Fruit fly (Drosophila melanogaster) whole organism, embryonic: Measurements from ENCODE around the gene CG8006.

ENCODE experiments used
- Asciz ChIP-seq: fragments of 200-800 bp; sonication (Bioruptor generic); optimal IDR thresholded peaks from 2 replicates; lab custom pipeline; 2017; ENCODE audit warnings: missing biosample characterization, mild to moderate bottlenecking, missing genetic modification characterization, missing genetic modification reagents
- Blimp-1 ChIP-seq: fragments of 200-800 bp; sonication (Bioruptor generic); optimal IDR thresholded peaks from 3 replicates; lab custom pipeline; 2018; ENCODE audit warnings: missing biosample characterization, missing genetic modification characterization, mild to moderate bottlenecking, moderate library complexity, missing genetic modification reagents
- CG10209 ChIP-seq: fragments of 200-800 bp; sonication (Bioruptor generic); optimal IDR thresholded peaks from 3 replicates; lab custom pipeline; 2017; ENCODE audit warnings: missing biosample characterization, mild to moderate bottlenecking, missing genetic modification characterization, missing genetic modification reagents
- CG10321 ChIP-seq: fragments of 200-800 bp; sonication (Bioruptor generic); IDR thresholded peaks from 2 replicates; pipeline ENCODE4 v1.3.6; 2022; ENCODE audit warnings: missing biosample characterization, missing genetic modification characterization
- CG11695 ChIP-seq: fragments of 200-800 bp; sonication (Bioruptor generic); IDR thresholded peaks from 3 replicates; pipeline ENCODE4 v1.3.6; 2022; ENCODE audit warnings: missing biosample characterization, missing genetic modification characterization
- CG12104 ChIP-seq: fragments of 200-800 bp; sonication (Bioruptor generic); optimal IDR thresholded peaks from 3 replicates; lab custom pipeline; 2016; ENCODE audit warnings: missing biosample characterization, missing genetic modification characterization
- CG13775 ChIP-seq: fragments of 200-800 bp; sonication (Bioruptor generic); optimal IDR thresholded peaks from 3 replicates; lab custom pipeline; 2017; ENCODE audit warnings: missing biosample characterization, mild to moderate bottlenecking, missing genetic modification characterization
- CG14014 ChIP-seq: fragments of 200-800 bp; sonication (Bioruptor generic); IDR thresholded peaks from 2 replicates; pipeline ENCODE4 v1.3.6; 2022; ENCODE audit warnings: missing biosample characterization, missing genetic modification characterization
- CG1647 ChIP-seq: fragments of 200-800 bp; sonication (Bioruptor generic); optimal IDR thresholded peaks from 3 replicates; lab custom pipeline; 2016; ENCODE audit warnings: missing biosample characterization, missing genetic modification characterization
- CG17829 ChIP-seq: fragments of 200-800 bp; optimal IDR thresholded peaks from 2 replicates; lab custom pipeline; 2019; ENCODE audit warnings: missing biosample characterization, mild to moderate bottlenecking, missing genetic modification characterization, moderate library complexity
- CG2116 ChIP-seq: fragments of 200-800 bp; sonication (Bioruptor generic); optimal IDR thresholded peaks from 3 replicates; lab custom pipeline; 2018; ENCODE audit warnings: missing biosample characterization, mild to moderate bottlenecking, missing genetic modification characterization
- CG32772 ChIP-seq: fragments of 200-800 bp; sonication (Bioruptor generic); IDR thresholded peaks from 2 replicates; pipeline ENCODE4 v1.3.6; 2022; ENCODE audit warnings: missing biosample characterization, missing genetic modification characterization
- CG34422 ChIP-seq: fragments of 200-800 bp; sonication (Bioruptor generic); IDR thresholded peaks from 3 replicates; pipeline ENCODE4 v1.3.6; 2022; ENCODE audit warnings: missing biosample characterization, missing genetic modification characterization
- CG6654 ChIP-seq: fragments of 200-800 bp; sonication (Bioruptor generic); optimal IDR thresholded peaks from 2 replicates; lab custom pipeline; 2017; ENCODE audit warnings: missing biosample characterization, mild to moderate bottlenecking, missing genetic modification characterization
- CG7963 ChIP-seq: fragments of 200-800 bp; sonication (Bioruptor generic); IDR thresholded peaks from 3 replicates; pipeline ENCODE4 v1.3.6; 2022; ENCODE audit warnings: missing biosample characterization, missing genetic modification characterization; ENCODE audit not compliant: partially characterized antibody
- CG8359 ChIP-seq: fragments of 200-800 bp; sonication (Bioruptor generic); optimal IDR thresholded peaks from 2 replicates; lab custom pipeline; 2017; ENCODE audit warnings: missing biosample characterization, mild to moderate bottlenecking, missing genetic modification characterization, borderline replicate concordance
- Camta ChIP-seq: fragments of 200-800 bp; sonication (Bioruptor generic); optimal IDR thresholded peaks from 2 replicates; lab custom pipeline; 2016; ENCODE audit warnings: missing biosample characterization, missing genetic modification characterization
- Dbx ChIP-seq: fragments of 200-800 bp; sonication (Bioruptor generic); IDR thresholded peaks from 3 replicates; pipeline ENCODE4 v1.3.6; 2022; ENCODE audit warnings: missing biosample characterization, missing genetic modification characterization
- Dref ChIP-seq: fragments of 200-800 bp; sonication (Bioruptor generic); IDR thresholded peaks from 2 replicates; pipeline ENCODE4 v1.3.6; 2022; ENCODE audit warnings: missing biosample characterization, missing genetic modification characterization
- Eip74EF ChIP-seq, 2 experiments: fragments of 200-800 bp in 1 of 2; fragments of >200 bp in 1 of 2; sonication (Bioruptor generic) in 1 of 2; optimal IDR thresholded peaks; 2 replicates each; lab custom pipeline; 2017 to 2019; ENCODE audit warnings: missing biosample characterization in 2 of 2, missing genetic modification characterization in 2 of 2, mild to moderate bottlenecking in 1 of 2, moderate library complexity in 1 of 2
- H2.0 ChIP-seq: fragments of 200-800 bp; sonication (Bioruptor generic); IDR thresholded peaks from 2 replicates; pipeline ENCODE4 v1.3.6; 2022; ENCODE audit warnings: missing biosample characterization, missing genetic modification characterization
- HLH4C ChIP-seq: fragments of 200-800 bp; sonication (Bioruptor generic); IDR thresholded peaks from 3 replicates; pipeline ENCODE4 v1.3.6; 2022; ENCODE audit warnings: missing biosample characterization, missing genetic modification characterization; ENCODE audit not compliant: partially characterized antibody
- HLH54F ChIP-seq: fragments of 200-800 bp; sonication (Bioruptor generic); optimal IDR thresholded peaks from 3 replicates; lab custom pipeline; 2016; ENCODE audit warnings: missing biosample characterization, missing genetic modification characterization
- Med ChIP-seq: fragments of 200-800 bp; sonication (Bioruptor generic); peaks from one replicate; lab custom pipeline; 2016; ENCODE audit warnings: missing biosample characterization, missing genetic modification characterization, mild to moderate bottlenecking, inconsistent platforms, moderate library complexity
- Opbp ChIP-seq: fragments of 200-800 bp; sonication (Bioruptor generic); IDR thresholded peaks from 3 replicates; pipeline ENCODE4 v1.3.6; 2022; ENCODE audit warnings: missing biosample characterization, missing genetic modification characterization; ENCODE audit not compliant: partially characterized antibody
- Sin3A ChIP-seq: fragments of >200 bp; optimal IDR thresholded peaks from 2 replicates; lab custom pipeline; 2018
- Sox102F ChIP-seq: fragments of 200-800 bp; sonication (Bioruptor generic); optimal IDR thresholded peaks from 2 replicates; lab custom pipeline; 2018; ENCODE audit warnings: missing biosample characterization, mild to moderate bottlenecking, missing genetic modification characterization, moderate library complexity
- Ssrp ChIP-seq: fragments of 200-800 bp; sonication (Bioruptor generic); optimal IDR thresholded peaks from 2 replicates; lab custom pipeline; 2018; ENCODE audit warnings: missing biosample characterization, mild to moderate bottlenecking, missing genetic modification characterization, moderate library complexity
- Xbp1 ChIP-seq: fragments of 200-800 bp; sonication (Bioruptor generic); optimal IDR thresholded peaks from 3 replicates; lab custom pipeline; 2016; ENCODE audit warnings: missing biosample characterization, mild to moderate bottlenecking, missing genetic modification characterization
- Xrp1 ChIP-seq: fragments of 200-800 bp; sonication (Bioruptor generic); IDR thresholded peaks from 2 replicates; pipeline ENCODE4 v1.3.6; 2022; ENCODE audit warnings: missing biosample characterization, missing genetic modification characterization
- YL-1 ChIP-seq: fragments of 200-800 bp; sonication (Bioruptor generic); optimal IDR thresholded peaks from 3 replicates; lab custom pipeline; 2017; ENCODE audit warnings: missing biosample characterization, mild to moderate bottlenecking, missing genetic modification characterization
- bowl ChIP-seq: fragments of 200-800 bp; sonication (Bioruptor generic); IDR thresholded peaks from 2 replicates; pipeline ENCODE4 v1.3.6; 2022; ENCODE audit warnings: missing biosample characterization, missing genetic modification characterization
- bsh ChIP-seq, 2 experiments: fragments of 200-800 bp; sonication (Bioruptor generic); optimal IDR thresholded peaks; 2 replicates each; lab custom pipeline; 2017 to 2018; ENCODE audit warnings: mild to moderate bottlenecking in 2 of 2, missing biosample characterization in 2 of 2, missing genetic modification characterization in 2 of 2, moderate library complexity in 1 of 2
- chn ChIP-seq: fragments of 200-800 bp; sonication (Bioruptor generic); optimal IDR thresholded peaks from 2 replicates; lab custom pipeline; 2016; ENCODE audit warnings: missing biosample characterization, missing genetic modification characterization
- dan ChIP-seq: fragments of 200-800 bp; sonication (Bioruptor generic); IDR thresholded peaks from 2 replicates; pipeline ENCODE4 v1.3.6; 2022; ENCODE audit warnings: missing biosample characterization, missing genetic modification characterization
- fd102C ChIP-seq: fragments of 200-800 bp; sonication (Bioruptor generic); optimal IDR thresholded peaks from 2 replicates; lab custom pipeline; 2018; ENCODE audit warnings: missing biosample characterization, mild to moderate bottlenecking, missing genetic modification characterization, moderate library complexity
- fd3F ChIP-seq: fragments of 200-800 bp; sonication (Bioruptor generic); optimal IDR thresholded peaks from 2 replicates; lab custom pipeline; 2018; ENCODE audit warnings: missing biosample characterization, mild to moderate bottlenecking, missing genetic modification characterization, moderate library complexity
- gfzf ChIP-seq: fragments of 200-800 bp; sonication (Bioruptor generic); optimal IDR thresholded peaks from 2 replicates; lab custom pipeline; 2016; ENCODE audit warnings: missing biosample characterization, mild to moderate bottlenecking, missing genetic modification characterization, moderate library complexity
- grau ChIP-seq: fragments of 200-800 bp; optimal IDR thresholded peaks from 3 replicates; lab custom pipeline; 2019; ENCODE audit warnings: missing biosample characterization, mild to moderate bottlenecking, missing genetic modification characterization, moderate library complexity
- hbn ChIP-seq: fragments of 200-800 bp; sonication (Bioruptor generic); IDR thresholded peaks from 2 replicates; pipeline ENCODE4 v1.3.6; 2022; ENCODE audit warnings: missing biosample characterization, missing genetic modification characterization; ENCODE audit not compliant: partially characterized antibody
- jigr1 ChIP-seq: fragments of 200-800 bp; sonication (Bioruptor generic); IDR thresholded peaks from 3 replicates; pipeline ENCODE4 v1.3.6; 2022; ENCODE audit warnings: missing biosample characterization, missing genetic modification characterization
- lilli ChIP-seq: fragments of 200-800 bp; sonication (Bioruptor generic); optimal IDR thresholded peaks from 3 replicates; lab custom pipeline; 2016; ENCODE audit warnings: missing biosample characterization, missing genetic modification characterization
- lov ChIP-seq, 2 experiments: fragments of 200-800 bp in 1 of 2; fragments of >200 bp in 1 of 2; sonication (Bioruptor generic) in 1 of 2; IDR thresholded peaks in 1 of 2; optimal IDR thresholded peaks in 1 of 2; 2 replicates in 1 of 2; 3 replicates in 1 of 2; pipeline versions ENCODE4 v1.3.6 to Lab custom; 2017 to 2022; ENCODE audit warnings: missing biosample characterization in 1 of 2, missing genetic modification characterization in 1 of 2
- repo ChIP-seq: fragments of 200-800 bp; sonication (Bioruptor generic); optimal IDR thresholded peaks from 2 replicates; lab custom pipeline; 2016; ENCODE audit warnings: missing biosample characterization, missing genetic modification characterization
- sisA ChIP-seq: fragments of 200-800 bp; sonication (Bioruptor generic); IDR thresholded peaks from 2 replicates; pipeline ENCODE4 v1.3.6; 2022; ENCODE audit warnings: missing biosample characterization, missing genetic modification characterization
- trem ChIP-seq: fragments of 200-800 bp; optimal IDR thresholded peaks from 3 replicates; lab custom pipeline; 2019; ENCODE audit warnings: missing biosample characterization, mild to moderate bottlenecking, missing genetic modification characterization, moderate library complexity
- wor ChIP-seq: fragments of 200-800 bp; sonication (Bioruptor generic); IDR thresholded peaks from 2 replicates; pipeline ENCODE4 v1.3.6; 2022; ENCODE audit warnings: missing biosample characterization, missing genetic modification characterization
- z ChIP-seq: fragments of 200-800 bp; sonication (Bioruptor generic); IDR thresholded peaks from 3 replicates; pipeline ENCODE4 v1.3.6; 2022; ENCODE audit warnings: missing biosample characterization, missing genetic modification characterization

The CG8006 gene

dm6 chr3L:8177795-8178564 is 33.7 kb upstream of the CG8006 start, which contains the start of gene Nmt (continued):
- TF ChIP-seq CG6654 (GFP tag; lab: Kevin White, UChicago): no peak
- TF ChIP-seq Xrp1 (GFP tag; lab: Robert Waterston, UW): no peak
- no peak for TF ChIP-seq Ssrp
- TF ChIP-seq Blimp-1 (GFP tag; lab: Kevin White, UChicago): peak; percentile 16
- no peak for TF ChIP-seq chn
- TF ChIP-seq CG12104 (GFP tag; lab: Kevin White, UChicago): no peak
- no peak for TF ChIP-seq CG10321 (GFP tag; lab: Robert Waterston, UW)
- peak; percentile 78 for TF ChIP-seq Sin3A (lab: Kevin White, UChicago)
- peak; percentile 80 for TF ChIP-seq gfzf (GFP tag; lab: Kevin White, UChicago)
- peak; percentile 71 for TF ChIP-seq HLH4C (GFP tag; lab: Robert Waterston, UW)
- TF ChIP-seq CG8359 (GFP tag; lab: Kevin White, UChicago): no peak
- no peak for TF ChIP-seq Asciz (GFP tag; lab: Kevin White, UChicago)
- TF ChIP-seq Med (GFP tag; lab: Kevin White, UChicago): peak; percentile 79
- TF ChIP-seq Camta (GFP tag; lab: Kevin White, UChicago): no peak
- 0 out of 3 replicates have a peak, but pooled peaks have one; percentile 28 for TF ChIP-seq Dbx (GFP tag; lab: Robert Waterston, UW)
- TF ChIP-seq CG10209: peak; percentile 36
- TF ChIP-seq hbn: peak; percentile 86
- TF ChIP-seq bsh (GFP tag; optimal IDR thresholded peaks at IDR 0.05; lab: Kevin White, UChicago): peak in 1 of 2 experiments; percentile 43
- TF ChIP-seq Sox102F (GFP tag; lab: Kevin White, UChicago): peak; percentile 57
- no peak for TF ChIP-seq lov (optimal IDR thresholded peaks at IDR 0.05; lab: Kevin White, UChicago)
- no peak for TF ChIP-seq lov (GFP tag; IDR thresholded peaks at IDR 0.05; lab: Robert Waterston, UW)
- TF ChIP-seq bowl (GFP tag; lab: Robert Waterston, UW): no peak
- no peak for TF ChIP-seq z
- no peak for TF ChIP-seq fd102C (GFP tag; lab: Kevin White, UChicago)
- TF ChIP-seq grau (tag; lab: Kevin White, UChicago): peak; percentile 91
- TF ChIP-seq CG17829 (tag; lab: Kevin White, UChicago): no peak
- TF ChIP-seq CG7963: peak; percentile 72
- TF ChIP-seq CG32772: no peak
- TF ChIP-seq Xbp1 (GFP tag; lab: Kevin White, UChicago): peak; percentile 58
- TF ChIP-seq CG34422: peak; percentile 68; the same call in 1 of the 3 replicates
- peak; percentile 7 for TF ChIP-seq fd3F (GFP tag; lab: Kevin White, UChicago)
- peak; percentile 59 for TF ChIP-seq lilli (GFP tag; lab: Kevin White, UChicago)
- TF ChIP-seq CG14014: peak; percentile 56; the same call in 1 of the 2 replicates
- TF ChIP-seq CG2116: peak; percentile 11
- TF ChIP-seq repo (GFP tag; lab: Kevin White, UChicago): no peak
- TF ChIP-seq sisA (GFP tag; lab: Robert Waterston, UW): peak; percentile 43
- no peak for TF ChIP-seq CG1647 (GFP tag; lab: Kevin White, UChicago)
- peak; percentile 75 for TF ChIP-seq Dref (GFP tag; lab: Robert Waterston, UW)
- TF ChIP-seq YL-1 (GFP tag; lab: Kevin White, UChicago): peak; percentile 25
- TF ChIP-seq dan (GFP tag; lab: Robert Waterston, UW): no peak
- TF ChIP-seq Eip74EF (GFP tag; optimal IDR thresholded peaks at IDR 0.05; lab: Kevin White, UChicago): no peak
- TF ChIP-seq Opbp (GFP tag; lab: Robert Waterston, UW): peak; percentile 84
- TF ChIP-seq HLH54F: no peak
- TF ChIP-seq H2.0: peak; percentile 64; the same call in 1 of the 2 replicates
- peak; percentile 2 for TF ChIP-seq trem (tag; lab: Kevin White, UChicago)
- no peak for TF ChIP-seq jigr1 (GFP tag; lab: Robert Waterston, UW)
- 0 out of 3 replicates have a peak, but pooled peaks have one; percentile 6 for TF ChIP-seq CG11695 (GFP tag; lab: Robert Waterston, UW)
- TF ChIP-seq CG13775 (GFP tag; lab: Kevin White, UChicago): peak; percentile 7
- TF ChIP-seq wor (GFP tag; lab: Robert Waterston, UW): no peak
